Fruit fly (Drosophila melanogaster) whole organism, embryonic: ENCODE measurements around the gene RpL14.
A peak's percentile ranks its signal among the peaks of the same experiment; 100 is the strongest.

ENCODE experiments used
- CG12942 ChIP-seq: fragments of 200-800 bp; sonication (Bioruptor generic); optimal IDR thresholded peaks from 3 replicates; lab custom pipeline; 2016; ENCODE audit warnings: missing biosample characterization, missing genetic modification characterization
- CG14014 ChIP-seq: fragments of 200-800 bp; sonication (Bioruptor generic); IDR thresholded peaks from 2 replicates; pipeline ENCODE4 v1.3.6; 2022; ENCODE audit warnings: missing biosample characterization, missing genetic modification characterization
- CG14441 ChIP-seq: fragments of 200-800 bp; sonication (Bioruptor generic); IDR thresholded peaks from 2 replicates; pipeline ENCODE4 v1.3.6; 2022; ENCODE audit warnings: missing biosample characterization, missing genetic modification characterization
- CG14710 ChIP-seq: fragments of 200-800 bp; sonication (Bioruptor generic); optimal IDR thresholded peaks from 3 replicates; lab custom pipeline; 2019; ENCODE audit warnings: missing biosample characterization, mild to moderate bottlenecking, missing genetic modification characterization, moderate library complexity
- CG15696 ChIP-seq: fragments of 200-800 bp; sonication (Bioruptor generic); optimal IDR thresholded peaks from 2 replicates; lab custom pipeline; 2019; ENCODE audit warnings: missing biosample characterization, mild to moderate bottlenecking, missing genetic modification characterization, moderate library complexity
- CG33213 ChIP-seq: fragments of 200-800 bp; sonication (Bioruptor generic); optimal IDR thresholded peaks from 3 replicates; lab custom pipeline; 2016; ENCODE audit warnings: missing biosample characterization, missing genetic modification characterization
- Dfd ChIP-seq, 2 experiments: fragments of >200 bp; optimal IDR thresholded peaks; 2 replicates each; lab custom pipeline; 2017; ENCODE audit warnings: missing biosample characterization in 2 of 2, missing genetic modification characterization in 2 of 2
- Rx ChIP-seq: fragments of 200-800 bp; sonication (Bioruptor generic); IDR thresholded peaks from 2 replicates; pipeline ENCODE4 v1.3.6; 2022; ENCODE audit warnings: missing biosample characterization, missing genetic modification characterization
- bowl ChIP-seq: fragments of 200-800 bp; sonication (Bioruptor generic); IDR thresholded peaks from 2 replicates; pipeline ENCODE4 v1.3.6; 2022; ENCODE audit warnings: missing biosample characterization, missing genetic modification characterization
- ftz-f1 ChIP-seq: fragments of 200-800 bp; sonication (Bioruptor generic); optimal IDR thresholded peaks from 2 replicates; lab custom pipeline; 2016; ENCODE audit warnings: missing biosample characterization, missing genetic modification characterization
- sug ChIP-seq: fragments of 200-800 bp; optimal IDR thresholded peaks from 2 replicates; lab custom pipeline; 2019; ENCODE audit warnings: missing biosample characterization, mild to moderate bottlenecking, missing genetic modification characterization, moderate library complexity
- zfh2 ChIP-seq: fragments of 200-800 bp; sonication (Bioruptor generic); optimal IDR thresholded peaks from 2 replicates; lab custom pipeline; 2016; ENCODE audit warnings: missing biosample characterization, missing genetic modification characterization

dm6 chr3L:8584086-8584485 lies 16.7 kb upstream of the RpL14 start:
- peak; percentile 23; the same call in 1 of the 2 replicates for TF ChIP-seq CG14441 (GFP tag; lab: Robert Waterston, UW)
- TF ChIP-seq sug (tag; lab: Kevin White, UChicago): no peak
- TF ChIP-seq CG12942: no peak
- TF ChIP-seq CG33213 (GFP tag; lab: Kevin White, UChicago): no peak
- TF ChIP-seq Rx (GFP tag; lab: Robert Waterston, UW): no peak
- TF ChIP-seq ftz-f1 (GFP tag; lab: Kevin White, UChicago): no peak
- no peak for TF ChIP-seq CG15696 (tag; lab: Kevin White, UChicago)
- TF ChIP-seq Dfd (GFP tag; optimal IDR thresholded peaks at IDR 0.05; lab: Kevin White, UChicago): no peak
- TF ChIP-seq CG14014 (GFP tag; lab: Robert Waterston, UW): peak; percentile 45; the same call in 1 of the 2 replicates
- TF ChIP-seq bowl (GFP tag; lab: Robert Waterston, UW): peak; percentile 34; the same call in 1 of the 2 replicates
- no peak for TF ChIP-seq zfh2
- no peak for TF ChIP-seq CG14710 (tag; lab: Kevin White, UChicago)
